Fruit fly (Drosophila melanogaster): ENCODE measurements around the gene CG10874.

DNA sequence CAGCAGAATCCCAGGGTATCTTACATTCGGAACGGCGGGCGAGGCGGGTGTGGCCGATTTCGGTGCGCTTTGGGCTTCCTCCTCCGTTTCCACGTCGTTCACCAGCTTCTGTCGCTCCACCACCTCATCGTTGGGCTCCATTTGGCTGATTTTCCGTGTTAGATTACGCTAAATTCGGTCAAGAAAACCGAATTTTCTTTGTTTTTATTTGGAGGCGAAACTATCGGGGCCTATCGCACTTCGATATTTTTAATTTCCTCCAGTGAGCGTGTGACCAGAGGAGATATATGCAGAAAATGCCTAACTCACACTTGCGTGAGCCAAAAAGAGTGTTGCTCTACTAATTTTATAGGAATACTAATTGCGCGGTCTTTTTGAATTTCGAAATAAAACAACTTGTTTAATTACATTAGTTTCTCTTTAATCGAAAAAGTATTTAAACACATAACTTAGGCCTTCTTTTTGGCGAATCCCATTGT lies at the start of gene CG10874:
- TF ChIP-seq CG8478 (optimal IDR thresholded peaks at IDR 0.05) (no peak), CTCF (optimal IDR thresholded peaks at IDR 0.05) (no peak)

Data from S2 (cell line).